Fruit fly (Drosophila melanogaster) whole organism, embryonic: ENCODE measurements around the gene Trim9.

Experiments
- Adf1 ChIP-seq: fragments of 200-800 bp; sonication (Bioruptor generic); IDR thresholded peaks from 2 replicates; pipeline ENCODE4 v1.3.6; 2022; ENCODE audit warnings: missing biosample characterization, missing genetic modification characterization
- Atf-2 ChIP-seq: fragments of 200-800 bp; sonication (Bioruptor generic); optimal IDR thresholded peaks from 2 replicates; lab custom pipeline; 2016; ENCODE audit warnings: missing biosample characterization, missing genetic modification characterization
- Bgb ChIP-seq: fragments of 200-800 bp; sonication (Bioruptor generic); IDR thresholded peaks from 2 replicates; pipeline ENCODE4 v1.3.6; 2022; ENCODE audit warnings: missing biosample characterization, missing genetic modification characterization; ENCODE audit not compliant: partially characterized antibody
- CG13624 ChIP-seq: fragments of 200-800 bp; sonication (Bioruptor generic); optimal IDR thresholded peaks from 2 replicates; lab custom pipeline; 2016; ENCODE audit warnings: missing biosample characterization, missing genetic modification characterization
- CG14441 ChIP-seq: fragments of 200-800 bp; sonication (Bioruptor generic); IDR thresholded peaks from 2 replicates; pipeline ENCODE4 v1.3.6; 2022; ENCODE audit warnings: missing biosample characterization, missing genetic modification characterization
- CG14860 ChIP-seq: fragments of 200-800 bp; sonication (Bioruptor generic); IDR thresholded peaks from 3 replicates; pipeline ENCODE4 v1.3.6; 2022; ENCODE audit warnings: missing biosample characterization, missing genetic modification characterization; ENCODE audit not compliant: partially characterized antibody
- CG15269 ChIP-seq: fragments of 200-800 bp; sonication (Bioruptor generic); optimal IDR thresholded peaks from 2 replicates; lab custom pipeline; 2018; ENCODE audit warnings: missing biosample characterization, mild to moderate bottlenecking, missing genetic modification characterization, moderate library complexity
- CG1529 ChIP-seq: fragments of 200-800 bp; sonication (Bioruptor generic); optimal IDR thresholded peaks from 3 replicates; lab custom pipeline; 2018; ENCODE audit warnings: missing biosample characterization, missing genetic modification characterization
- CG15696 ChIP-seq: fragments of 200-800 bp; sonication (Bioruptor generic); optimal IDR thresholded peaks from 2 replicates; lab custom pipeline; 2019; ENCODE audit warnings: missing biosample characterization, mild to moderate bottlenecking, missing genetic modification characterization, moderate library complexity
- CG1647 ChIP-seq: fragments of 200-800 bp; sonication (Bioruptor generic); optimal IDR thresholded peaks from 3 replicates; lab custom pipeline; 2016; ENCODE audit warnings: missing biosample characterization, missing genetic modification characterization
- CG17802 ChIP-seq: fragments of 200-800 bp; sonication (Bioruptor generic); optimal IDR thresholded peaks from 2 replicates; lab custom pipeline; 2018; ENCODE audit warnings: missing biosample characterization, mild to moderate bottlenecking, missing genetic modification characterization, moderate library complexity
- CG18764 ChIP-seq: fragments of 200-800 bp; sonication (Bioruptor generic); optimal IDR thresholded peaks from 3 replicates; lab custom pipeline; 2016; ENCODE audit warnings: missing biosample characterization, missing genetic modification characterization
- CG2116 ChIP-seq: fragments of 200-800 bp; sonication (Bioruptor generic); optimal IDR thresholded peaks from 3 replicates; lab custom pipeline; 2018; ENCODE audit warnings: missing biosample characterization, mild to moderate bottlenecking, missing genetic modification characterization
- CG2129 ChIP-seq: fragments of 200-800 bp; sonication (Bioruptor generic); IDR thresholded peaks from 2 replicates; pipeline ENCODE4 v1.3.6; 2022; ENCODE audit warnings: missing biosample characterization, missing genetic modification characterization; ENCODE audit not compliant: partially characterized antibody
- CG30020 ChIP-seq: fragments of 200-800 bp; optimal IDR thresholded peaks from 2 replicates; lab custom pipeline; 2019; ENCODE audit warnings: missing biosample characterization, mild to moderate bottlenecking, missing genetic modification characterization, moderate library complexity
- CG30403 ChIP-seq: fragments of 200-800 bp; sonication (Bioruptor generic); optimal IDR thresholded peaks from 3 replicates; lab custom pipeline; 2016; ENCODE audit warnings: missing biosample characterization, missing genetic modification characterization
- CG32767 ChIP-seq: fragments of 200-800 bp; sonication (Bioruptor generic); IDR thresholded peaks from 2 replicates; pipeline ENCODE4 v1.3.6; 2022; ENCODE audit warnings: missing biosample characterization, missing genetic modification characterization
- CG3281 ChIP-seq: fragments of 200-800 bp; sonication (Bioruptor generic); optimal IDR thresholded peaks from 3 replicates; lab custom pipeline; 2017; ENCODE audit warnings: missing biosample characterization, mild to moderate bottlenecking, missing genetic modification characterization
- CG34376 ChIP-seq: fragments of 200-800 bp; sonication (Bioruptor generic); optimal IDR thresholded peaks from 2 replicates; lab custom pipeline; 2018; ENCODE audit warnings: missing biosample characterization, mild to moderate bottlenecking, missing genetic modification characterization
- CG7357 ChIP-seq: fragments of 200-800 bp; sonication (Bioruptor generic); IDR thresholded peaks from 3 replicates; pipeline ENCODE4 v1.3.6; 2022; ENCODE audit warnings: missing biosample characterization, missing genetic modification characterization
- CG7745 ChIP-seq: fragments of 200-800 bp; sonication (Bioruptor generic); optimal IDR thresholded peaks from 2 replicates; lab custom pipeline; 2018; ENCODE audit warnings: missing biosample characterization, mild to moderate bottlenecking, missing genetic modification characterization, moderate library complexity
- CG9437 ChIP-seq: fragments of 200-800 bp; sonication (Bioruptor generic); optimal IDR thresholded peaks from 2 replicates; lab custom pipeline; 2018; ENCODE audit warnings: missing biosample characterization, mild to moderate bottlenecking, missing genetic modification characterization
- CG9876 ChIP-seq: fragments of 200-800 bp; sonication (Bioruptor generic); optimal IDR thresholded peaks from 2 replicates; lab custom pipeline; 2016; ENCODE audit warnings: missing biosample characterization, missing genetic modification characterization
- Dip3 ChIP-seq: fragments of 200-800 bp; sonication (Bioruptor generic); optimal IDR thresholded peaks from 3 replicates; lab custom pipeline; 2016; ENCODE audit warnings: missing biosample characterization, missing genetic modification characterization
- GATAe ChIP-seq: fragments of 200-800 bp; sonication (Bioruptor generic); conservative IDR thresholded peaks from 2 replicates; pipeline ENCODE4 v1.3.6; 2022; ENCODE audit warnings: missing biosample characterization, missing genetic modification characterization
- HLH4C ChIP-seq: fragments of 200-800 bp; sonication (Bioruptor generic); IDR thresholded peaks from 3 replicates; pipeline ENCODE4 v1.3.6; 2022; ENCODE audit warnings: missing biosample characterization, missing genetic modification characterization; ENCODE audit not compliant: partially characterized antibody
- MTF-1 ChIP-seq: fragments of 200-800 bp; sonication (Bioruptor generic); optimal IDR thresholded peaks from 2 replicates; lab custom pipeline; 2018; ENCODE audit warnings: missing biosample characterization, mild to moderate bottlenecking, missing genetic modification characterization, borderline replicate concordance
- NC2α ChIP-seq: fragments of 200-800 bp; sonication (Bioruptor generic); optimal IDR thresholded peaks from 2 replicates; lab custom pipeline; 2016; ENCODE audit warnings: missing biosample characterization, missing genetic modification characterization
- NC2β ChIP-seq: fragments of 200-800 bp; sonication (Bioruptor generic); optimal IDR thresholded peaks from 2 replicates; lab custom pipeline; 2016; ENCODE audit warnings: missing biosample characterization, missing genetic modification characterization
- Oaz ChIP-seq: fragments of 200-800 bp; sonication (Bioruptor generic); IDR thresholded peaks from 2 replicates; pipeline ENCODE4 v1.3.6; 2022; ENCODE audit warnings: missing biosample characterization, missing genetic modification characterization
- Ptx1 ChIP-seq: fragments of 200-800 bp; sonication (Bioruptor generic); IDR thresholded peaks from 2 replicates; pipeline ENCODE4 v1.3.6; 2022; ENCODE audit warnings: missing biosample characterization, missing genetic modification characterization
- Side ChIP-seq: fragments of 200-800 bp; sonication (Bioruptor generic); optimal IDR thresholded peaks from 2 replicates; lab custom pipeline; 2016; ENCODE audit warnings: missing biosample characterization, missing genetic modification characterization
- ato ChIP-seq: fragments of 200-800 bp; sonication (Bioruptor generic); IDR thresholded peaks from 2 replicates; pipeline ENCODE4 v1.3.6; 2022; ENCODE audit warnings: missing biosample characterization, missing genetic modification characterization; ENCODE audit not compliant: partially characterized antibody
- cato ChIP-seq: fragments of 200-800 bp; sonication (Bioruptor generic); optimal IDR thresholded peaks from 2 replicates; lab custom pipeline; 2016; ENCODE audit warnings: missing biosample characterization, missing genetic modification characterization, borderline replicate concordance
- da ChIP-seq: fragments of 200-800 bp; sonication (Bioruptor generic); optimal IDR thresholded peaks from 2 replicates; lab custom pipeline; 2016; ENCODE audit warnings: missing biosample characterization, missing genetic modification characterization
- ewg ChIP-seq: fragments of 200-800 bp; sonication (Bioruptor generic); optimal IDR thresholded peaks from 3 replicates; lab custom pipeline; 2017; ENCODE audit warnings: mild to moderate bottlenecking, missing biosample characterization, missing genetic modification reagents, missing genetic modification characterization
- jigr1 ChIP-seq: fragments of 200-800 bp; sonication (Bioruptor generic); IDR thresholded peaks from 3 replicates; pipeline ENCODE4 v1.3.6; 2022; ENCODE audit warnings: missing biosample characterization, missing genetic modification characterization
- lilli ChIP-seq: fragments of 200-800 bp; sonication (Bioruptor generic); optimal IDR thresholded peaks from 3 replicates; lab custom pipeline; 2016; ENCODE audit warnings: missing biosample characterization, missing genetic modification characterization
- pzg ChIP-seq: fragments of 200-800 bp; sonication (Bioruptor generic); optimal IDR thresholded peaks from 3 replicates; lab custom pipeline; 2018; ENCODE audit warnings: missing biosample characterization, mild to moderate bottlenecking, missing genetic modification characterization, moderate library complexity
- toy ChIP-seq: fragments of 200-800 bp; sonication (Bioruptor generic); IDR thresholded peaks from 2 replicates; pipeline ENCODE4 v1.3.6; 2022; ENCODE audit warnings: missing biosample characterization, missing genetic modification characterization
- wor ChIP-seq: fragments of 200-800 bp; sonication (Bioruptor generic); IDR thresholded peaks from 2 replicates; pipeline ENCODE4 v1.3.6; 2022; ENCODE audit warnings: missing biosample characterization, missing genetic modification characterization

Trim9 gene

dm6 chr2L:10543048-10543752 lies 1.5 kb upstream of the Trim9 start (continued):
- TF ChIP-seq ewg (GFP tag; lab: Kevin White, UChicago), result peak; percentile 32
- no peak for TF ChIP-seq Bgb
- no peak for TF ChIP-seq lilli (GFP tag; lab: Kevin White, UChicago)
- peak; percentile 81 for TF ChIP-seq CG7745 (tag; lab: Kevin White, UChicago)
- no peak for TF ChIP-seq CG14860
- TF ChIP-seq CG30020 (tag; lab: Kevin White, UChicago), result no peak
- TF ChIP-seq CG14441 (GFP tag; lab: Robert Waterston, UW), result no peak
- no peak for TF ChIP-seq toy (GFP tag; lab: Robert Waterston, UW)
- peak; percentile 26 for TF ChIP-seq CG9437 (GFP tag; lab: Kevin White, UChicago)
- peak; percentile 46 for TF ChIP-seq CG1529
- peak; percentile 40 for TF ChIP-seq CG15696 (tag; lab: Kevin White, UChicago)
- no peak for TF ChIP-seq GATAe (GFP tag; lab: Robert Waterston, UW)
- no peak for TF ChIP-seq cato (GFP tag; lab: Kevin White, UChicago)
- no peak for TF ChIP-seq CG1647 (GFP tag; lab: Kevin White, UChicago)
- TF ChIP-seq CG7357 (GFP tag; lab: Robert Waterston, UW), result no peak
- TF ChIP-seq CG2129 (GFP tag; lab: Robert Waterston, UW), result no peak
- no peak for TF ChIP-seq da (GFP tag; lab: Kevin White, UChicago)
- TF ChIP-seq Oaz (GFP tag; lab: Robert Waterston, UW), result no peak
- TF ChIP-seq jigr1 (GFP tag; lab: Robert Waterston, UW), result no peak
- TF ChIP-seq CG9876, result no peak
- TF ChIP-seq CG17802 (tag; lab: Kevin White, UChicago), result no peak
- no peak for TF ChIP-seq pzg (GFP tag; lab: Kevin White, UChicago)
- TF ChIP-seq CG30403, result peak; percentile 53
- no peak for TF ChIP-seq Atf-2 (GFP tag; lab: Kevin White, UChicago)
- no peak for TF ChIP-seq NC2β (GFP tag; lab: Kevin White, UChicago)
- TF ChIP-seq CG15269 (tag; lab: Kevin White, UChicago), result peak; percentile 48
- TF ChIP-seq CG34376 (GFP tag; lab: Kevin White, UChicago), result no peak
- no peak for TF ChIP-seq MTF-1 (GFP tag; lab: Kevin White, UChicago)
- no peak for TF ChIP-seq CG13624 (GFP tag; lab: Kevin White, UChicago)
- TF ChIP-seq CG2116 (GFP tag; lab: Kevin White, UChicago), result no peak
- TF ChIP-seq CG18764 (GFP tag; lab: Kevin White, UChicago), result peak; percentile 5
- TF ChIP-seq Ptx1 (GFP tag; lab: Robert Waterston, UW), result no peak; the same call in 1 of the 2 replicates
- TF ChIP-seq NC2α (GFP tag; lab: Kevin White, UChicago), result no peak
- no peak for TF ChIP-seq Dip3
- TF ChIP-seq ato (GFP tag; lab: Robert Waterston, UW), result no peak
- peak; percentile 43 for TF ChIP-seq wor (GFP tag; lab: Robert Waterston, UW)
- TF ChIP-seq HLH4C (GFP tag; lab: Robert Waterston, UW), result no peak
- no peak for TF ChIP-seq CG3281 (GFP tag; lab: Kevin White, UChicago)
- no peak for TF ChIP-seq Side (GFP tag; lab: Kevin White, UChicago)
- TF ChIP-seq CG32767, result no peak
- no peak for TF ChIP-seq Adf1 (GFP tag; lab: Robert Waterston, UW)
